Fruit fly (Drosophila melanogaster) whole organism, embryonic: ENCODE measurements around the gene CG8042.

ENCODE experiments used
- Atf6 ChIP-seq: fragments of 200-800 bp; sonication (Bioruptor generic); IDR thresholded peaks from 2 replicates; pipeline ENCODE4 v1.3.6; 2022; ENCODE audit warnings: missing biosample characterization, missing genetic modification characterization
- Blimp-1 ChIP-seq: fragments of 200-800 bp; sonication (Bioruptor generic); optimal IDR thresholded peaks from 3 replicates; lab custom pipeline; 2018; ENCODE audit warnings: missing biosample characterization, missing genetic modification characterization, mild to moderate bottlenecking, moderate library complexity, missing genetic modification reagents
- BtbVII ChIP-seq: fragments of 200-800 bp; sonication (Bioruptor generic); optimal IDR thresholded peaks from 3 replicates; lab custom pipeline; 2017; ENCODE audit warnings: missing biosample characterization, mild to moderate bottlenecking, missing genetic modification characterization
- C15 ChIP-seq: fragments of 200-800 bp; sonication (Bioruptor generic); IDR thresholded peaks from 3 replicates; pipeline ENCODE4 v1.3.6; 2022; ENCODE audit warnings: missing biosample characterization, missing genetic modification characterization
- CG10209 ChIP-seq: fragments of 200-800 bp; sonication (Bioruptor generic); optimal IDR thresholded peaks from 3 replicates; lab custom pipeline; 2017; ENCODE audit warnings: missing biosample characterization, mild to moderate bottlenecking, missing genetic modification characterization, missing genetic modification reagents
- CG12391 ChIP-seq: fragments of 200-800 bp; sonication (Bioruptor generic); optimal IDR thresholded peaks from 3 replicates; lab custom pipeline; 2018; ENCODE audit warnings: missing biosample characterization, mild to moderate bottlenecking, missing genetic modification characterization, moderate library complexity
- CG12942 ChIP-seq: fragments of 200-800 bp; sonication (Bioruptor generic); optimal IDR thresholded peaks from 3 replicates; lab custom pipeline; 2016; ENCODE audit warnings: missing biosample characterization, missing genetic modification characterization
- CG14710 ChIP-seq: fragments of 200-800 bp; sonication (Bioruptor generic); optimal IDR thresholded peaks from 3 replicates; lab custom pipeline; 2019; ENCODE audit warnings: missing biosample characterization, mild to moderate bottlenecking, missing genetic modification characterization, moderate library complexity
- CG15696 ChIP-seq: fragments of 200-800 bp; sonication (Bioruptor generic); optimal IDR thresholded peaks from 2 replicates; lab custom pipeline; 2019; ENCODE audit warnings: missing biosample characterization, mild to moderate bottlenecking, missing genetic modification characterization, moderate library complexity
- CG1603 ChIP-seq: fragments of 200-800 bp; sonication (Bioruptor generic); optimal IDR thresholded peaks from 2 replicates; lab custom pipeline; 2019; ENCODE audit warnings: missing biosample characterization, mild to moderate bottlenecking, missing genetic modification characterization, moderate library complexity
- CG17359 ChIP-seq: fragments of 200-800 bp; sonication (Bioruptor generic); optimal IDR thresholded peaks from 3 replicates; lab custom pipeline; 2018; ENCODE audit warnings: missing biosample characterization, mild to moderate bottlenecking, missing genetic modification characterization, moderate library complexity
- CG17829 ChIP-seq: fragments of 200-800 bp; optimal IDR thresholded peaks from 2 replicates; lab custom pipeline; 2019; ENCODE audit warnings: missing biosample characterization, mild to moderate bottlenecking, missing genetic modification characterization, moderate library complexity
- CG18262 ChIP-seq: fragments of 200-800 bp; optimal IDR thresholded peaks from 3 replicates; lab custom pipeline; 2019; ENCODE audit warnings: missing biosample characterization, mild to moderate bottlenecking, missing genetic modification characterization, moderate library complexity
- CG18599 ChIP-seq: fragments of 200-800 bp; sonication (Bioruptor generic); optimal IDR thresholded peaks from 3 replicates; lab custom pipeline; 2017; ENCODE audit warnings: missing biosample characterization, missing genetic modification characterization, mild to moderate bottlenecking, moderate library complexity, missing genetic modification reagents
- CG3407 ChIP-seq: fragments of 200-800 bp; sonication (Bioruptor generic); optimal IDR thresholded peaks from 2 replicates; lab custom pipeline; 2018; ENCODE audit warnings: missing biosample characterization, mild to moderate bottlenecking, missing genetic modification characterization
- CG6683 ChIP-seq: fragments of 200-800 bp; sonication (Bioruptor generic); optimal IDR thresholded peaks from 2 replicates; lab custom pipeline; 2017; ENCODE audit warnings: missing biosample characterization, mild to moderate bottlenecking, missing genetic modification characterization, missing genetic modification reagents
- CG6813 ChIP-seq: fragments of 200-800 bp; sonication (Bioruptor generic); optimal IDR thresholded peaks from 2 replicates; lab custom pipeline; 2017; ENCODE audit warnings: missing biosample characterization, missing genetic modification characterization, mild to moderate bottlenecking, moderate library complexity, missing genetic modification reagents
- CG8290 ChIP-seq, 3 experiments: fragments of 200-800 bp; sonication (Bioruptor generic); optimal IDR thresholded peaks; 2 replicates each; lab custom pipeline; 2016 to 2019; ENCODE audit warnings: missing biosample characterization in 3 of 3, missing genetic modification characterization in 3 of 3, mild to moderate bottlenecking in 2 of 3, moderate library complexity in 1 of 3
- CG8359 ChIP-seq: fragments of 200-800 bp; sonication (Bioruptor generic); optimal IDR thresholded peaks from 2 replicates; lab custom pipeline; 2017; ENCODE audit warnings: missing biosample characterization, mild to moderate bottlenecking, missing genetic modification characterization, borderline replicate concordance
- D ChIP-seq, 2 experiments: fragments of 200-800 bp in 1 of 2; fragments of >200 bp in 1 of 2; sonication (Bioruptor generic) in 1 of 2; optimal IDR thresholded peaks; 2 replicates in 1 of 2; 3 replicates in 1 of 2; lab custom pipeline; 2017; ENCODE audit warnings: mild to moderate bottlenecking in 1 of 2, missing biosample characterization in 1 of 2, missing genetic modification characterization in 1 of 2, missing genetic modification reagents in 1 of 2
- Hr39 ChIP-seq: fragments of >200 bp; optimal IDR thresholded peaks from 2 replicates; lab custom pipeline; 2017
- Nf-YB ChIP-seq: fragments of 200-800 bp; sonication (Bioruptor generic); optimal IDR thresholded peaks from 3 replicates; lab custom pipeline; 2019; ENCODE audit warnings: missing biosample characterization, mild to moderate bottlenecking, missing genetic modification characterization, moderate library complexity
- Sox100B ChIP-seq: fragments of 200-800 bp; sonication (Bioruptor generic); optimal IDR thresholded peaks from 3 replicates; lab custom pipeline; 2018; ENCODE audit warnings: missing biosample characterization, mild to moderate bottlenecking, missing genetic modification characterization
- Usf ChIP-seq: fragments of 200-800 bp; sonication (Bioruptor generic); optimal IDR thresholded peaks from 2 replicates; lab custom pipeline; 2017; ENCODE audit warnings: missing genotype, missing biosample characterization, missing genetic modification characterization
- Xrp1 ChIP-seq: fragments of 200-800 bp; sonication (Bioruptor generic); IDR thresholded peaks from 2 replicates; pipeline ENCODE4 v1.3.6; 2022; ENCODE audit warnings: missing biosample characterization, missing genetic modification characterization
- bigmax ChIP-seq: fragments of 200-800 bp; sonication (Bioruptor generic); optimal IDR thresholded peaks from 2 replicates; lab custom pipeline; 2018; ENCODE audit warnings: missing biosample characterization, mild to moderate bottlenecking, missing genetic modification characterization
- bsh ChIP-seq, 2 experiments: fragments of 200-800 bp; sonication (Bioruptor generic); optimal IDR thresholded peaks; 2 replicates each; lab custom pipeline; 2017 to 2018; ENCODE audit warnings: mild to moderate bottlenecking in 2 of 2, missing biosample characterization in 2 of 2, missing genetic modification characterization in 2 of 2, moderate library complexity in 1 of 2
- caup ChIP-seq: fragments of 200-800 bp; sonication (Bioruptor generic); optimal IDR thresholded peaks from 3 replicates; lab custom pipeline; 2017; ENCODE audit warnings: missing biosample characterization, mild to moderate bottlenecking, missing genetic modification characterization, moderate library complexity; ENCODE audit not compliant: severe bottlenecking
- chm ChIP-seq: fragments of 200-800 bp; sonication (Bioruptor generic); IDR thresholded peaks from 2 replicates; pipeline ENCODE4 v1.3.6; 2022; ENCODE audit warnings: missing biosample characterization, missing genetic modification characterization
- crol ChIP-seq: fragments of 200-800 bp; sonication (Bioruptor generic); IDR thresholded peaks from 2 replicates; pipeline ENCODE4 v1.3.6; 2022; ENCODE audit warnings: missing biosample characterization, missing genetic modification characterization
- dmrt99B ChIP-seq: fragments of 200-800 bp; sonication (Bioruptor generic); optimal IDR thresholded peaks from 2 replicates; lab custom pipeline; 2018; ENCODE audit warnings: missing biosample characterization, mild to moderate bottlenecking, missing genetic modification characterization, moderate library complexity
- eve ChIP-seq, 2 experiments: fragments of >200 bp; optimal IDR thresholded peaks; 2 replicates each; lab custom pipeline; 2017; ENCODE audit warnings: missing biosample characterization in 2 of 2, missing genetic modification characterization in 2 of 2
- gem ChIP-seq: fragments of 200-800 bp; sonication (Bioruptor generic); optimal IDR thresholded peaks from 2 replicates; lab custom pipeline; 2019; ENCODE audit warnings: missing biosample characterization, mild to moderate bottlenecking, missing genetic modification characterization, moderate library complexity
- hkb ChIP-seq, 2 experiments: fragments of 200-800 bp in 1 of 2; fragments of >200 bp in 1 of 2; sonication (Bioruptor generic) in 1 of 2; IDR thresholded peaks in 1 of 2; optimal IDR thresholded peaks in 1 of 2; 2 replicates each; pipeline versions ENCODE4 v1.3.6 to Lab custom; 2017 to 2022; ENCODE audit warnings: missing biosample characterization in 1 of 2, missing genetic modification characterization in 1 of 2
- lab ChIP-seq: fragments of 200-800 bp; sonication (Bioruptor generic); optimal IDR thresholded peaks from 3 replicates; lab custom pipeline; 2017; ENCODE audit warnings: missing biosample characterization, missing genetic modification characterization, mild to moderate bottlenecking, moderate library complexity, missing genetic modification reagents
- nau ChIP-seq: fragments of 200-800 bp; sonication (Bioruptor generic); optimal IDR thresholded peaks from 3 replicates; lab custom pipeline; 2017; ENCODE audit warnings: missing biosample characterization, mild to moderate bottlenecking, missing genetic modification characterization, missing genetic modification reagents
- nmo ChIP-seq: fragments of 200-800 bp; sonication (Bioruptor generic); optimal IDR thresholded peaks from 2 replicates; lab custom pipeline; 2018; ENCODE audit warnings: missing biosample characterization, mild to moderate bottlenecking, missing genetic modification characterization, moderate library complexity
- org-1 ChIP-seq: fragments of 200-800 bp; sonication (Bioruptor generic); optimal IDR thresholded peaks from 2 replicates; lab custom pipeline; 2017; ENCODE audit warnings: missing biosample characterization, missing genetic modification characterization
- pros ChIP-seq: fragments of 200-800 bp; sonication (Bioruptor generic); optimal IDR thresholded peaks from 3 replicates; lab custom pipeline; 2019; ENCODE audit warnings: missing biosample characterization, mild to moderate bottlenecking, missing genetic modification characterization, moderate library complexity
- salm ChIP-seq: fragments of 200-800 bp; sonication (Bioruptor generic); optimal IDR thresholded peaks from 2 replicates; lab custom pipeline; 2018; ENCODE audit warnings: missing biosample characterization, mild to moderate bottlenecking, missing genetic modification characterization
- sd ChIP-seq: fragments of 200-800 bp; sonication (Bioruptor generic); optimal IDR thresholded peaks from 3 replicates; lab custom pipeline; 2018; ENCODE audit warnings: missing biosample characterization, mild to moderate bottlenecking, missing genetic modification characterization, moderate library complexity
- so ChIP-seq: fragments of 200-800 bp; sonication (Bioruptor generic); IDR thresholded peaks from 3 replicates; pipeline ENCODE4 v1.3.6; 2022; ENCODE audit warnings: missing biosample characterization, missing genetic modification characterization
- sug ChIP-seq: fragments of 200-800 bp; optimal IDR thresholded peaks from 2 replicates; lab custom pipeline; 2019; ENCODE audit warnings: missing biosample characterization, mild to moderate bottlenecking, missing genetic modification characterization, moderate library complexity
- tin ChIP-seq: fragments of 200-800 bp; sonication (Bioruptor generic); optimal IDR thresholded peaks from 3 replicates; lab custom pipeline; 2016; ENCODE audit warnings: missing biosample characterization, missing genetic modification characterization
- wor ChIP-seq: fragments of 200-800 bp; sonication (Bioruptor generic); IDR thresholded peaks from 2 replicates; pipeline ENCODE4 v1.3.6; 2022; ENCODE audit warnings: missing biosample characterization, missing genetic modification characterization

Gene CG8042

dm6 chr3L:7996364-7996763 is 21.6 kb upstream of the CG8042 start (continued):
- TF ChIP-seq Nf-YB (GFP tag; lab: Kevin White, UChicago) (peak; percentile 19), wor (GFP tag; lab: Robert Waterston, UW) (no peak), CG17359 (tag; lab: Kevin White, UChicago) (peak; percentile 41), CG18599 (GFP tag; lab: Kevin White, UChicago) (peak; percentile 49), CG17829 (tag; lab: Kevin White, UChicago) (no peak), CG12391 (tag; lab: Kevin White, UChicago) (peak; percentile 4), BtbVII (GFP tag; lab: Kevin White, UChicago) (no peak), CG6683 (no peak), nmo (GFP tag; lab: Kevin White, UChicago) (peak; percentile 15), Usf (GFP tag; lab: Kevin White, UChicago) (no peak), CG14710 (tag; lab: Kevin White, UChicago) (peak; percentile 20), gem (tag; lab: Kevin White, UChicago) (peak; percentile 7), eve (GFP tag; optimal IDR thresholded peaks at IDR 0.05; lab: Kevin White, UChicago) (no peak), bigmax (GFP tag; lab: Kevin White, UChicago) (no peak), dmrt99B (tag; lab: Kevin White, UChicago) (peak; percentile 5), so (peak; percentile 79; the same call in 2 of the 3 replicates), lab (GFP tag; lab: Kevin White, UChicago) (peak; percentile 55), CG1603 (peak; percentile 15), pros (GFP tag; lab: Kevin White, UChicago) (peak; percentile 92), Blimp-1 (GFP tag; lab: Kevin White, UChicago) (peak; percentile 19), caup (GFP tag; lab: Kevin White, UChicago) (peak; percentile 19), crol (GFP tag; lab: Robert Waterston, UW) (peak; percentile 74), Xrp1 (GFP tag; lab: Robert Waterston, UW) (peak; percentile 43), CG12942 (GFP tag; lab: Kevin White, UChicago) (no peak), sd (tag; lab: Kevin White, UChicago) (peak; percentile 75), CG8359 (GFP tag; lab: Kevin White, UChicago) (no peak), CG10209 (GFP tag; lab: Kevin White, UChicago) (peak; percentile 21), chm (GFP tag; lab: Robert Waterston, UW) (peak; percentile 54), CG8290 (GFP tag; optimal IDR thresholded peaks at IDR 0.05; lab: Kevin White, UChicago) (no peak), CG8290 (tag; optimal IDR thresholded peaks at IDR 0.05; lab: Kevin White, UChicago) (peak in 1 of 2 experiments; percentile 10), sug (tag; lab: Kevin White, UChicago) (no peak), CG15696 (tag; lab: Kevin White, UChicago) (peak; percentile 42), bsh (GFP tag; optimal IDR thresholded peaks at IDR 0.05; lab: Kevin White, UChicago) (peak in 1 of 2 experiments; percentile 1), C15 (GFP tag; lab: Robert Waterston, UW) (no peak), nau (GFP tag; lab: Kevin White, UChicago) (peak; percentile 61), Atf6 (peak; percentile 13; the same call in 1 of the 2 replicates), tin (GFP tag; lab: Kevin White, UChicago) (no peak), CG18262 (tag; lab: Kevin White, UChicago) (peak; percentile 7), Hr39 (lab: Kevin White, UChicago) (no peak), Sox100B (GFP tag; lab: Kevin White, UChicago) (peak; percentile 10), CG6813 (GFP tag; lab: Kevin White, UChicago) (peak; percentile 36), CG3407 (GFP tag; lab: Kevin White, UChicago) (peak; percentile 15), hkb (optimal IDR thresholded peaks at IDR 0.05; lab: Kevin White, UChicago) (no peak), hkb (GFP tag; IDR thresholded peaks at IDR 0.05; lab: Robert Waterston, UW) (0 out of 2 replicates have a peak, but pooled peaks have one; percentile 30), org-1 (GFP tag; lab: Kevin White, UChicago) (peak; percentile 5), salm (peak; percentile 3), D (optimal IDR thresholded peaks at IDR 0.05; lab: Kevin White, UChicago) (no peak), D (GFP tag; optimal IDR thresholded peaks at IDR 0.05; lab: Kevin White, UChicago) (peak; percentile 15)
